Fruit fly (Drosophila melanogaster) whole organism, embryonic: ENCODE data around the gene solo.

Source experiments
- CG10321 ChIP-seq: fragments of 200-800 bp; sonication (Bioruptor generic); IDR thresholded peaks from 2 replicates; pipeline ENCODE4 v1.3.6; 2022; ENCODE audit warnings: missing biosample characterization, missing genetic modification characterization
- CG10654 ChIP-seq: fragments of 200-800 bp; sonication (Bioruptor generic); optimal IDR thresholded peaks from 2 replicates; lab custom pipeline; 2016; ENCODE audit warnings: missing biosample characterization, missing genetic modification characterization
- CG11504 ChIP-seq: fragments of 200-800 bp; sonication (Bioruptor generic); optimal IDR thresholded peaks from 3 replicates; lab custom pipeline; 2019; ENCODE audit warnings: missing biosample characterization, mild to moderate bottlenecking, missing genetic modification characterization, moderate library complexity
- CG12155 ChIP-seq: fragments of 200-800 bp; sonication (Bioruptor generic); optimal IDR thresholded peaks from 3 replicates; lab custom pipeline; 2016; ENCODE audit warnings: missing biosample characterization, missing genetic modification characterization
- CG12659 ChIP-seq: fragments of 200-800 bp; sonication (Bioruptor generic); optimal IDR thresholded peaks from 3 replicates; lab custom pipeline; 2017; ENCODE audit warnings: mild to moderate bottlenecking, missing biosample characterization, missing genetic modification reagents, missing genetic modification characterization
- CG13424 ChIP-seq: fragments of 200-800 bp; sonication (Bioruptor generic); optimal IDR thresholded peaks from 2 replicates; lab custom pipeline; 2019; ENCODE audit warnings: missing biosample characterization, mild to moderate bottlenecking, missing genetic modification characterization, moderate library complexity
- CG14667 ChIP-seq: fragments of 200-800 bp; sonication (Bioruptor generic); IDR thresholded peaks from 2 replicates; pipeline ENCODE4 v1.3.6; 2022; ENCODE audit warnings: missing biosample characterization, missing genetic modification characterization
- CG17361 ChIP-seq: fragments of 200-800 bp; sonication (Bioruptor generic); IDR thresholded peaks from 3 replicates; pipeline ENCODE4 v1.3.6; 2022; ENCODE audit warnings: missing biosample characterization, missing genetic modification characterization
- CG17385 ChIP-seq: fragments of 200-800 bp; sonication (Bioruptor generic); optimal IDR thresholded peaks from 3 replicates; lab custom pipeline; 2018; ENCODE audit warnings: missing biosample characterization, mild to moderate bottlenecking, missing genetic modification characterization
- CG18476 ChIP-seq: fragments of 200-800 bp; sonication (Bioruptor generic); optimal IDR thresholded peaks from 2 replicates; lab custom pipeline; 2016; ENCODE audit warnings: missing biosample characterization, mild to moderate bottlenecking, missing genetic modification characterization
- CG2120 ChIP-seq: fragments of 200-800 bp; sonication (Bioruptor generic); optimal IDR thresholded peaks from 3 replicates; lab custom pipeline; 2016; ENCODE audit warnings: missing biosample characterization, missing genetic modification characterization
- CG2199 ChIP-seq: fragments of 200-800 bp; sonication (Bioruptor generic); IDR thresholded peaks from 3 replicates; pipeline ENCODE4 v1.3.6; 2022; ENCODE audit warnings: missing biosample characterization, missing genetic modification characterization
- CG2678 ChIP-seq: fragments of 200-800 bp; sonication (Bioruptor generic); optimal IDR thresholded peaks from 3 replicates; lab custom pipeline; 2019; ENCODE audit warnings: missing biosample characterization, mild to moderate bottlenecking, missing genetic modification characterization, moderate library complexity
- CG30403 ChIP-seq: fragments of 200-800 bp; sonication (Bioruptor generic); optimal IDR thresholded peaks from 3 replicates; lab custom pipeline; 2016; ENCODE audit warnings: missing biosample characterization, missing genetic modification characterization
- CG32532 ChIP-seq: fragments of 200-800 bp; sonication (Bioruptor generic); IDR thresholded peaks from 2 replicates; pipeline ENCODE4 v1.3.6; 2022; ENCODE audit warnings: missing biosample characterization, missing genetic modification characterization
- CG3407 ChIP-seq: fragments of 200-800 bp; sonication (Bioruptor generic); optimal IDR thresholded peaks from 2 replicates; lab custom pipeline; 2018; ENCODE audit warnings: missing biosample characterization, mild to moderate bottlenecking, missing genetic modification characterization
- CG6765 ChIP-seq: fragments of 200-800 bp; sonication (Bioruptor generic); optimal IDR thresholded peaks from 3 replicates; lab custom pipeline; 2017; ENCODE audit warnings: missing biosample characterization, mild to moderate bottlenecking, missing genetic modification characterization
- CG7556 ChIP-seq: fragments of 200-800 bp; sonication (Bioruptor generic); optimal IDR thresholded peaks from 2 replicates; lab custom pipeline; 2017; ENCODE audit warnings: missing biosample characterization, mild to moderate bottlenecking, missing genetic modification characterization
- CG8388 ChIP-seq: fragments of 200-800 bp; sonication (Bioruptor generic); optimal IDR thresholded peaks from 2 replicates; lab custom pipeline; 2019; ENCODE audit warnings: missing biosample characterization, mild to moderate bottlenecking, missing genetic modification characterization, moderate library complexity
- CG9437 ChIP-seq: fragments of 200-800 bp; sonication (Bioruptor generic); optimal IDR thresholded peaks from 2 replicates; lab custom pipeline; 2018; ENCODE audit warnings: missing biosample characterization, mild to moderate bottlenecking, missing genetic modification characterization
- CG9797 ChIP-seq: fragments of 200-800 bp; sonication (Bioruptor generic); optimal IDR thresholded peaks from 3 replicates; lab custom pipeline; 2018; ENCODE audit warnings: missing biosample characterization, mild to moderate bottlenecking, missing genetic modification characterization
- CG9932 ChIP-seq: fragments of 200-800 bp; sonication (Bioruptor generic); IDR thresholded peaks from 2 replicates; pipeline ENCODE4 v1.3.6; 2022; ENCODE audit warnings: missing biosample characterization, missing genetic modification characterization
- CoRest ChIP-seq: fragments of 200-800 bp; sonication (Bioruptor generic); optimal IDR thresholded peaks from 3 replicates; lab custom pipeline; 2018; ENCODE audit warnings: missing biosample characterization, mild to moderate bottlenecking, missing genetic modification characterization, moderate library complexity
- E2f2 ChIP-seq: fragments of 200-800 bp; sonication (Bioruptor generic); IDR thresholded peaks from 2 replicates; pipeline ENCODE4 v1.3.6; 2022; ENCODE audit warnings: missing biosample characterization, missing genetic modification characterization
- Hr39 ChIP-seq: fragments of >200 bp; optimal IDR thresholded peaks from 2 replicates; lab custom pipeline; 2017
- Hr51 ChIP-seq, 2 experiments: fragments of 200-800 bp; sonication (Bioruptor generic); optimal IDR thresholded peaks; 2 replicates in 1 of 2; 3 replicates in 1 of 2; lab custom pipeline; 2016 to 2018; ENCODE audit warnings: missing biosample characterization in 2 of 2, missing genetic modification characterization in 2 of 2, mild to moderate bottlenecking in 1 of 2, moderate library complexity in 1 of 2
- Hsf ChIP-seq: fragments of 200-800 bp; sonication (Bioruptor generic); optimal IDR thresholded peaks from 3 replicates; lab custom pipeline; 2016; ENCODE audit warnings: missing biosample characterization, missing genetic modification characterization
- Oli ChIP-seq: fragments of 200-800 bp; sonication (Bioruptor generic); optimal IDR thresholded peaks from 2 replicates; lab custom pipeline; 2018; ENCODE audit warnings: missing biosample characterization, mild to moderate bottlenecking, missing genetic modification characterization, moderate library complexity
- PHDP ChIP-seq: fragments of 200-800 bp; sonication (Bioruptor generic); optimal IDR thresholded peaks from 3 replicates; lab custom pipeline; 2018; ENCODE audit warnings: missing biosample characterization, mild to moderate bottlenecking, missing genetic modification characterization, moderate library complexity
- Sox100B ChIP-seq: fragments of 200-800 bp; sonication (Bioruptor generic); optimal IDR thresholded peaks from 3 replicates; lab custom pipeline; 2018; ENCODE audit warnings: missing biosample characterization, mild to moderate bottlenecking, missing genetic modification characterization
- Ssrp ChIP-seq: fragments of 200-800 bp; sonication (Bioruptor generic); optimal IDR thresholded peaks from 2 replicates; lab custom pipeline; 2018; ENCODE audit warnings: missing biosample characterization, mild to moderate bottlenecking, missing genetic modification characterization, moderate library complexity
- Xbp1 ChIP-seq: fragments of 200-800 bp; sonication (Bioruptor generic); optimal IDR thresholded peaks from 3 replicates; lab custom pipeline; 2016; ENCODE audit warnings: missing biosample characterization, mild to moderate bottlenecking, missing genetic modification characterization
- bowl ChIP-seq: fragments of 200-800 bp; sonication (Bioruptor generic); IDR thresholded peaks from 2 replicates; pipeline ENCODE4 v1.3.6; 2022; ENCODE audit warnings: missing biosample characterization, missing genetic modification characterization
- bsh ChIP-seq, 2 experiments: fragments of 200-800 bp; sonication (Bioruptor generic); optimal IDR thresholded peaks; 2 replicates each; lab custom pipeline; 2017 to 2018; ENCODE audit warnings: mild to moderate bottlenecking in 2 of 2, missing biosample characterization in 2 of 2, missing genetic modification characterization in 2 of 2, moderate library complexity in 1 of 2
- corto ChIP-seq: fragments of 200-800 bp; sonication (Bioruptor generic); optimal IDR thresholded peaks from 2 replicates; lab custom pipeline; 2016; ENCODE audit warnings: missing biosample characterization, mild to moderate bottlenecking, missing genetic modification characterization, moderate library complexity
- dm ChIP-seq: fragments of 200-800 bp; sonication (Bioruptor generic); optimal IDR thresholded peaks from 3 replicates; lab custom pipeline; 2016; ENCODE audit warnings: missing biosample characterization, missing genetic modification characterization
- fd3F ChIP-seq: fragments of 200-800 bp; sonication (Bioruptor generic); optimal IDR thresholded peaks from 2 replicates; lab custom pipeline; 2018; ENCODE audit warnings: missing biosample characterization, mild to moderate bottlenecking, missing genetic modification characterization, moderate library complexity
- fu2 ChIP-seq: fragments of 200-800 bp; sonication (Bioruptor generic); optimal IDR thresholded peaks from 2 replicates; lab custom pipeline; 2016; ENCODE audit warnings: missing biosample characterization, missing genetic modification characterization
- gcm2 ChIP-seq: fragments of 200-800 bp; sonication (Bioruptor generic); optimal IDR thresholded peaks from 2 replicates; lab custom pipeline; 2016; ENCODE audit warnings: missing biosample characterization, missing genetic modification characterization
- gem ChIP-seq: fragments of 200-800 bp; sonication (Bioruptor generic); optimal IDR thresholded peaks from 2 replicates; lab custom pipeline; 2019; ENCODE audit warnings: missing biosample characterization, mild to moderate bottlenecking, missing genetic modification characterization, moderate library complexity
- hbn ChIP-seq: fragments of 200-800 bp; sonication (Bioruptor generic); IDR thresholded peaks from 2 replicates; pipeline ENCODE4 v1.3.6; 2022; ENCODE audit warnings: missing biosample characterization, missing genetic modification characterization; ENCODE audit not compliant: partially characterized antibody
- knrl ChIP-seq: fragments of 200-800 bp; sonication (Bioruptor generic); IDR thresholded peaks from 3 replicates; pipeline ENCODE4 v1.3.6; 2022; ENCODE audit warnings: missing biosample characterization, missing genetic modification characterization; ENCODE audit not compliant: partially characterized antibody
- lola ChIP-seq, 3 experiments: fragments of >200 bp in 2 of 3; fragments of 200-800 bp in 1 of 3; sonication (Bioruptor generic) in 1 of 3; optimal IDR thresholded peaks; 2 replicates each; lab custom pipeline; 2017 to 2019; ENCODE audit warnings: missing biosample characterization in 3 of 3, missing genetic modification characterization in 3 of 3, mild to moderate bottlenecking in 1 of 3, moderate library complexity in 1 of 3
- nmo ChIP-seq: fragments of 200-800 bp; sonication (Bioruptor generic); optimal IDR thresholded peaks from 2 replicates; lab custom pipeline; 2018; ENCODE audit warnings: missing biosample characterization, mild to moderate bottlenecking, missing genetic modification characterization, moderate library complexity
- row ChIP-seq: fragments of 200-800 bp; sonication (Bioruptor generic); IDR thresholded peaks from 3 replicates; pipeline ENCODE4 v1.3.6; 2022; ENCODE audit warnings: missing biosample characterization, missing genetic modification characterization
- run ChIP-seq: fragments of 200-800 bp; sonication (Bioruptor generic); optimal IDR thresholded peaks from 3 replicates; lab custom pipeline; 2018; ENCODE audit warnings: missing biosample characterization, mild to moderate bottlenecking, missing genetic modification characterization
- sens ChIP-seq: fragments of 200-800 bp; sonication (Bioruptor generic); peaks from one replicate; lab custom pipeline; 2016; ENCODE audit warnings: missing biosample characterization, missing genetic modification characterization
- toy ChIP-seq: fragments of 200-800 bp; sonication (Bioruptor generic); IDR thresholded peaks from 2 replicates; pipeline ENCODE4 v1.3.6; 2022; ENCODE audit warnings: missing biosample characterization, missing genetic modification characterization
- unpg ChIP-seq: fragments of 200-800 bp; sonication (Bioruptor generic); optimal IDR thresholded peaks from 3 replicates; lab custom pipeline; 2018; ENCODE audit warnings: missing biosample characterization, mild to moderate bottlenecking, missing genetic modification characterization, moderate library complexity
- vfl ChIP-seq: fragments of 200-800 bp; sonication (Bioruptor generic); optimal IDR thresholded peaks from 2 replicates; lab custom pipeline; 2016; ENCODE audit warnings: missing biosample characterization, missing genetic modification characterization

The solo gene

DNA sequence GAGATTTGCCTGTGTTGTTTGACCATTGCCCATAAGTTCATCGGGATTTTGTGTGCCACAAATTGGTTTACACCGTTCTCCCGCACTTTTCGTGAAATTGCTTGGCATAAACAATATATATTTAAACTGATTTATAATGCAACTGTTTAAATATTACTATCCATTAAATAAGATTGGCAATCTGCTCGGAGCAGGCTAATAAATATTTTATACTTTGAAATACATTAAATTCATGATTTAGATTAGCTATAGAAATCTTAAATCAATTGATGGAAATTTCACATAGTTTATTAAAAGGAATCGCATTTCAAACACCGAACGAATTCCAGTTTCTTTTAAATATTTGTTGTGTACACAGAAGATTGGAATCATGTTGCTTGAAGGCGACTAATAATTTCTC lies 4.7 kb downstream of the solo start (continued):
- TF ChIP-seq CG7556 (GFP tag; lab: Kevin White, UChicago) (peak; percentile 24), hbn (GFP tag; lab: Robert Waterston, UW) (no peak), E2f2 (GFP tag; lab: Robert Waterston, UW) (no peak), sens (peak; percentile 43), CG2199 (GFP tag; lab: Robert Waterston, UW) (0 out of 3 replicates have a peak, but pooled peaks have one; percentile 4), CG17361 (GFP tag; lab: Robert Waterston, UW) (0 out of 3 replicates have a peak, but pooled peaks have one; percentile 16), Hsf (peak; percentile 1), PHDP (tag; lab: Kevin White, UChicago) (peak; percentile 24), run (tag; lab: Kevin White, UChicago) (no peak), Xbp1 (GFP tag; lab: Kevin White, UChicago) (peak; percentile 2), CoRest (tag; lab: Kevin White, UChicago) (peak; percentile 30), fd3F (GFP tag; lab: Kevin White, UChicago) (no peak), CG30403 (GFP tag; lab: Kevin White, UChicago) (peak; percentile 50), bsh (GFP tag; optimal IDR thresholded peaks at IDR 0.05; lab: Kevin White, UChicago) (peak in 1 of 2 experiments; percentile 1), row (GFP tag; lab: Robert Waterston, UW) (peak; percentile 23; the same call in 1 of the 3 replicates), CG8388 (peak; percentile 15), CG9932 (GFP tag; lab: Robert Waterston, UW) (peak; percentile 15; the same call in 1 of the 2 replicates), CG18476 (GFP tag; lab: Kevin White, UChicago) (no peak), CG17385 (GFP tag; lab: Kevin White, UChicago) (peak; percentile 9), dm (GFP tag; lab: Kevin White, UChicago) (no peak), fu2 (GFP tag; lab: Kevin White, UChicago) (no peak), CG11504 (tag; lab: Kevin White, UChicago) (peak; percentile 53), lola (GFP tag; optimal IDR thresholded peaks at IDR 0.05; lab: Kevin White, UChicago) (peak in 1 of 3 experiments; percentile 14), corto (no peak), CG2120 (GFP tag; lab: Kevin White, UChicago) (peak; percentile 17), Sox100B (GFP tag; lab: Kevin White, UChicago) (peak; percentile 19), CG6765 (GFP tag; lab: Kevin White, UChicago) (no peak), CG12155 (GFP tag; lab: Kevin White, UChicago) (peak; percentile 0), gcm2 (GFP tag; lab: Kevin White, UChicago) (no peak), CG3407 (GFP tag; lab: Kevin White, UChicago) (no peak), vfl (peak; percentile 18), Oli (tag; lab: Kevin White, UChicago) (peak; percentile 23), CG14667 (GFP tag; lab: Robert Waterston, UW) (no peak), unpg (GFP tag; lab: Kevin White, UChicago) (peak; percentile 14), gem (tag; lab: Kevin White, UChicago) (peak; percentile 61), Ssrp (peak; percentile 42), bowl (GFP tag; lab: Robert Waterston, UW) (no peak), Hr39 (lab: Kevin White, UChicago) (no peak), toy (GFP tag; lab: Robert Waterston, UW) (no peak), knrl (GFP tag; lab: Robert Waterston, UW) (no peak), CG10654 (GFP tag; lab: Kevin White, UChicago) (no peak), CG32532 (GFP tag; lab: Robert Waterston, UW) (no peak), nmo (peak; percentile 5), CG9797 (no peak), CG2678 (tag; lab: Kevin White, UChicago) (peak; percentile 24), CG10321 (GFP tag; lab: Robert Waterston, UW) (no peak), CG12659 (GFP tag; lab: Kevin White, UChicago) (peak; percentile 7), CG13424 (tag; lab: Kevin White, UChicago) (peak; percentile 45), Hr51 (GFP tag; optimal IDR thresholded peaks at IDR 0.05; lab: Kevin White, UChicago) (peak in 1 of 2 experiments; percentile 50), CG9437 (GFP tag; lab: Kevin White, UChicago) (peak; percentile 13)
